Fruit fly (Drosophila melanogaster) whole organism: ENCODE results near the gene Pez.

ENCODE experiments used
- CG8478 ChIP-seq: fragments of >200 bp; optimal IDR thresholded peaks from 2 replicates; lab custom pipeline; 2018; ENCODE audit warnings: inconsistent platforms
- EcR ChIP-seq, 2 experiments: fragments of >200 bp; optimal IDR thresholded peaks; 2 replicates each; lab custom pipeline; 2017; ENCODE audit warnings: missing biosample characterization in 2 of 2, missing genetic modification characterization in 2 of 2, missing genetic modification reagents in 2 of 2
- pan ChIP-seq: fragments of >200 bp; optimal IDR thresholded peaks from 2 replicates; lab custom pipeline; 2017
- usp ChIP-seq: fragments of >200 bp; optimal IDR thresholded peaks from 2 replicates; lab custom pipeline; 2017; ENCODE audit warnings: missing biosample characterization, missing genetic modification characterization, mixed read lengths

DNA sequence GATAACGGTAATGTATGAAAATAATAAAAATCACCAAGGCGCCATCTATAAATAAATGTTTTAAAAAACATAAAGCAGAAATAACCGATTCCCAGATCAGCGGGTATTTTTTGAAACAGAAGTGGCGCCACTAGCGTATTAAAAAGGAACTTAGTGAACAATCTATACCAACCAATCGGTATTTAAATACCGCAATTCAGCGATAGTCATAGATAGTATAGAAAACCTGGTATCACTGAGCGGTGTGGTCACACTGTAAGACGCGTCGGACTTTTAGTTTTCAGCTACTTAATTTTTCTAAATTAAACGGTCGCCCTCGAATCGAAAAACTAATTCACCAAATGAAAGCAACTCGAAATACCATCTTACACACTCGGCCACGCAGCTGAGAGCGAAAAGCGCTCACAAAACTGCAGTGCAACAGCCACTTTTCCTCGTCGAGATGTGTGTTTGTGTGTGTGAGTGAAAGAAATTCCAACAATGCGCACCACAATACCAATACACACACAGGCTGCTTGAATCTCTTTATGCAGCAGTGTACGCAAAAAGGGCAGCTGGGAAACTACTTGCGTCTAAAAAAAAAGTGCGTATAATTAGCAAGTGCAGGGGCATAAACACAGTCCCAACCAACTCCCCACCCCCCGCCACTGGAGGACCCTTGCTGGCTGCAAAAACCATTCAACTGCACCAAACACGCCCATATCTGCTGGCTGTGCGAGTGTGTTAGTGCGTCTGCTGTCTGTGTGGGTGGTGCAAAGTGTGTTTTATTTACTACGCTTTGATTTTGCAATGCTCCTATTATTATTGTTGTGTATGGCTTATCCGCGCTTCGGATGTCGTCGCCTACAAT, 14.7 kb downstream of the Pez start, which contains the start of gene PDZ-GEF:
- TF ChIP-seq pan (lab: Kevin White, UChicago): no peak
- TF ChIP-seq EcR (GFP tag; optimal IDR thresholded peaks at IDR 0.05; lab: Kevin White, UChicago): no peak
- no peak for TF ChIP-seq usp (GFP tag; lab: Kevin White, UChicago)
- TF ChIP-seq CG8478: peak; percentile 90
